Worm (Caenorhabditis elegans): ENCODE results near the gene F34D10.3.

F34D10.3 gene

ce11 chrIII:3774550-3774949 lies 40.5 kb downstream of the F34D10.3 start:
- peak; percentile 58 for TF ChIP-seq nhr-85 (tag)
- peak; percentile 47 for TF ChIP-seq lin-14 (GFP tag; optimal IDR thresholded peaks at IDR 0.05)
- TF ChIP-seq sox-4 (tag; optimal IDR thresholded peaks at IDR 0.05), result no peak
- peak; percentile 2 for TF ChIP-seq rnt-1 (tag; optimal IDR thresholded peaks at IDR 0.05)
- no peak for TF ChIP-seq hlh-4 (tag; optimal IDR thresholded peaks at IDR 0.05)

ce11 chrIII:3781827-3782226 lies 47.8 kb downstream of the F34D10.3 start:
- TF ChIP-seq nhr-47 (tag; optimal IDR thresholded peaks at IDR 0.05), result no peak
- peak; percentile 8 to 20 for TF ChIP-seq lsy-2 (tag; optimal IDR thresholded peaks at IDR 0.05)
- no peak for TF ChIP-seq dpl-1 (GFP tag; optimal IDR thresholded peaks at IDR 0.05)
- TF ChIP-seq mdl-1 (tag; optimal IDR thresholded peaks at IDR 0.05), result peak in 1 of 2 experiments; percentile 46
- peak; percentile 27 for TF ChIP-seq unc-130 (tag; optimal IDR thresholded peaks at IDR 0.05)
- TF ChIP-seq nhr-71 (tag; optimal IDR thresholded peaks at IDR 0.05), result peak; percentile 58
- TF ChIP-seq fos-1 (tag; optimal IDR thresholded peaks at IDR 0.05), result no peak
- TF ChIP-seq snu-23 (GFP tag; optimal IDR thresholded peaks at IDR 0.05), result peak; percentile 21
- TF ChIP-seq rnt-1 (tag; optimal IDR thresholded peaks at IDR 0.05), result peak; percentile 66
- TF ChIP-seq lin-14 (GFP tag; optimal IDR thresholded peaks at IDR 0.05), result peak; percentile 52

- no peak for TF ChIP-seq ceh-88 (GFP tag; IDR thresholded peaks at IDR 0.05)
- TF ChIP-seq nhr-84 (tag; optimal IDR thresholded peaks at IDR 0.05), result no peak
- no peak for TF ChIP-seq tlp-1 (tag; optimal IDR thresholded peaks at IDR 0.05)
- TF ChIP-seq fos-1 (tag; optimal IDR thresholded peaks at IDR 0.05), result no peak
- no peak for TF ChIP-seq unc-30 (tag; optimal IDR thresholded peaks at IDR 0.05)
- TF ChIP-seq C34B4.2 (tag; optimal IDR thresholded peaks at IDR 0.05), result no peak
- no peak for TF ChIP-seq ztf-4 (tag; optimal IDR thresholded peaks at IDR 0.05)
- no peak for TF ChIP-seq nhr-77 (tag; optimal IDR thresholded peaks at IDR 0.05)
- no peak for TF ChIP-seq snpc-4 (tag; optimal IDR thresholded peaks at IDR 0.05)
- TF ChIP-seq xbp-1 (tag; optimal IDR thresholded peaks at IDR 0.05), result no peak
- TF ChIP-seq irx-1 (tag; optimal IDR thresholded peaks at IDR 0.05), result no peak
- peak; percentile 20 for TF ChIP-seq mep-1 (tag; optimal IDR thresholded peaks at IDR 0.05)
- no peak for TF ChIP-seq efl-3 (GFP tag; optimal IDR thresholded peaks at IDR 0.05)
- peak; percentile 43 for TF ChIP-seq nhr-20 (tag; optimal IDR thresholded peaks at IDR 0.05)
- TF ChIP-seq ceh-8 (GFP tag; optimal IDR thresholded peaks at IDR 0.05), result no peak
- TF ChIP-seq aha-1 (tag; optimal IDR thresholded peaks at IDR 0.05), result no peak
- TF ChIP-seq lin-39 (tag; optimal IDR thresholded peaks at IDR 0.05), result no peak
- TF ChIP-seq mdl-1 (tag; optimal IDR thresholded peaks at IDR 0.05), result no peak
- peak; percentile 14 for TF ChIP-seq C16A3.4 (tag; optimal IDR thresholded peaks at IDR 0.05)
- no peak for TF ChIP-seq sup-37 (GFP tag; optimal IDR thresholded peaks at IDR 0.05)
- no peak for TF ChIP-seq nhr-28 (tag; optimal IDR thresholded peaks at IDR 0.05)
- no peak for TF ChIP-seq nhr-76 (tag; optimal IDR thresholded peaks at IDR 0.05)
- no peak for TF ChIP-seq lir-3 (tag; optimal IDR thresholded peaks at IDR 0.05; ENCODE audit: poor library complexity)
- TF ChIP-seq zip-4 (GFP tag; optimal IDR thresholded peaks at IDR 0.05), result no peak
- no peak for TF ChIP-seq unc-86 (tag; optimal IDR thresholded peaks at IDR 0.05)
- no peak for TF ChIP-seq pax-3 (tag; optimal IDR thresholded peaks at IDR 0.05)
- no peak for TF ChIP-seq grh-1 (GFP tag; IDR thresholded peaks at IDR 0.05)
- TF ChIP-seq zag-1 (tag; optimal IDR thresholded peaks at IDR 0.05), result no peak
- no peak for TF ChIP-seq nhr-12 (tag; optimal IDR thresholded peaks at IDR 0.05)
- no peak for TF ChIP-seq fkh-4 (tag; optimal IDR thresholded peaks at IDR 0.05; ENCODE audit: borderline replicate concordance)
- peak; percentile 76 for TF ChIP-seq nhr-71 (tag; optimal IDR thresholded peaks at IDR 0.05)
- TF ChIP-seq sptf-1 (tag; optimal IDR thresholded peaks at IDR 0.05), result no peak
- no peak for TF ChIP-seq ceh-90 (tag; optimal IDR thresholded peaks at IDR 0.05)
- no peak for TF ChIP-seq ces-1 (GFP tag; optimal IDR thresholded peaks at IDR 0.05)
- peak; percentile 73 for TF ChIP-seq lin-14 (GFP tag; optimal IDR thresholded peaks at IDR 0.05)
- no peak for TF ChIP-seq aly-2 (tag; optimal IDR thresholded peaks at IDR 0.05)
- no peak for TF ChIP-seq Y116A8C.19 (tag; optimal IDR thresholded peaks at IDR 0.05; ENCODE audit: borderline replicate concordance)
- TF ChIP-seq hlh-4 (tag; optimal IDR thresholded peaks at IDR 0.05), result no peak
- no peak for TF ChIP-seq alr-1 (tag; optimal IDR thresholded peaks at IDR 0.05; ENCODE audit: borderline replicate concordance)
- TF ChIP-seq ama-1 (optimal IDR thresholded peaks at IDR 0.05), result no peak
- no peak for TF ChIP-seq ceh-82 (tag; optimal IDR thresholded peaks at IDR 0.05)
- no peak for TF ChIP-seq hlh-17 (GFP tag; optimal IDR thresholded peaks at IDR 0.05; ENCODE audit: borderline replicate concordance)
Measured at ce11 chrIII:3782853-3783252, 48.8 kb downstream of the F34D10.3 start.

All from whole organism, L1 larva.